Worm (Caenorhabditis elegans) whole organism, mixed stage, embryonic: Measurements from ENCODE around the gene F08D12.3.

Source experiments
- blmp-1 ChIP-seq: fragments of 150-350 bp; optimal IDR thresholded peaks from 2 replicates; lab custom pipeline; 2014; ENCODE audit warnings: missing biosample characterization, missing genetic modification characterization
- elt-1 ChIP-seq: sonication (generic microtip); optimal IDR thresholded peaks from 2 replicates; lab custom pipeline; 2017; ENCODE audit warnings: missing genetic modification characterization, mild to moderate bottlenecking, missing compliant biosample characterization, antibody characterized with exemption, moderate library complexity, borderline replicate concordance; ENCODE audit not compliant: insufficient read depth
- elt-3 ChIP-seq: fragments of 150-350 bp; optimal IDR thresholded peaks from 2 replicates; lab custom pipeline; 2014; ENCODE audit warnings: missing biosample characterization, missing genetic modification characterization
- ham-2 ChIP-seq: fragments of 200-800 bp; sonication (Bioruptor generic); optimal IDR thresholded peaks from 2 replicates; lab custom pipeline; 2018; ENCODE audit warnings: mild to moderate bottlenecking, missing genetic modification characterization, missing compliant biosample characterization
- lin-13 ChIP-seq: fragments of 150-350 bp; optimal IDR thresholded peaks from 2 replicates; lab custom pipeline; 2014; ENCODE audit warnings: missing biosample characterization, missing genetic modification characterization
- nhr-76 ChIP-seq: sonication (generic microtip); optimal IDR thresholded peaks from 2 replicates; lab custom pipeline; 2017; ENCODE audit warnings: missing biosample characterization, missing genetic modification characterization
- snpc-4 ChIP-seq: fragments of 150-350 bp; optimal IDR thresholded peaks from 2 replicates; lab custom pipeline; 2014; ENCODE audit warnings: missing biosample characterization, missing genetic modification characterization
- ztf-11 ChIP-seq: fragments of 150-350 bp; optimal IDR thresholded peaks from 2 replicates; lab custom pipeline; 2014; ENCODE audit warnings: missing biosample characterization, missing genetic modification characterization

- TF ChIP-seq snpc-4 (no peak), blmp-1 (no peak), ham-2 (no peak), ztf-11 (tag; lab: Kevin White, UChicago) (no peak), lin-13 (tag; lab: Kevin White, UChicago) (no peak), nhr-76 (tag; lab: Kevin White, UChicago) (no peak), elt-1 (tag; lab: Kevin White, UChicago) (no peak), elt-3 (no peak)
Measured at ce11 chrII:2777846-2778245, 1.5 kb upstream of the F08D12.3 start, which contains the start of gene F08D12.4.
